Worm (Caenorhabditis elegans): ENCODE results near the gene F49H12.2.

Gene F49H12.2

DNA sequence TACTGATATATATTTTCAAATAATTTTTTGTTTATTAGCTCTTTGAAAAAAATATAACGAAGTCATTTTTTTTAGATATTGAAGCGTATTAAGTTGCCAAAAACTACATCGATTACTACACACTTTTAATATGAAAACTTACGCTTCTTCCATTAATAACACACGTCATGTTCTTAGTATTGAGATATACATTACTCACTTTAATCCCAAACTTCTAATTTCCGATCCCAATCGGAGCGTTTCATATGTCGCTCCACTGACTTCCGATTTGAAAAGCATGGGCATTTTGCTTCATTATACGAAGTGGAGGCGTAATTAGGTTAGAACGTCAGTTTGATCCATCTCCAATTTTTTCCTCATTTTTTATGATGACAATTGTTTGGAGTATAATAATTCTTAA, 6.3 kb upstream of the F49H12.2 start:
- TF ChIP-seq lsy-2 (tag; optimal IDR thresholded peaks at IDR 0.05) = no peak
- TF ChIP-seq ceh-83 (GFP tag; optimal IDR thresholded peaks at IDR 0.05) = no peak
- no peak for TF ChIP-seq nhr-2 (tag; optimal IDR thresholded peaks at IDR 0.05)
- TF ChIP-seq ces-1 (GFP tag; optimal IDR thresholded peaks at IDR 0.05) = no peak
- TF ChIP-seq lin-32 (GFP tag; optimal IDR thresholded peaks at IDR 0.05) = no peak
- TF ChIP-seq ceh-39 (tag; optimal IDR thresholded peaks at IDR 0.05) = no peak
- no peak for TF ChIP-seq nhr-76 (tag; optimal IDR thresholded peaks at IDR 0.05)
- TF ChIP-seq mep-1 (tag; optimal IDR thresholded peaks at IDR 0.05) = no peak
- TF ChIP-seq blmp-1 (tag; optimal IDR thresholded peaks at IDR 0.05) = no peak
- no peak for TF ChIP-seq pha-4 (tag; optimal IDR thresholded peaks at IDR 0.05)
- TF ChIP-seq mab-5 (tag; optimal IDR thresholded peaks at IDR 0.05) = no peak
- TF ChIP-seq ham-2 (GFP tag; optimal IDR thresholded peaks at IDR 0.05) = no peak
- TF ChIP-seq hlh-1 (tag; optimal IDR thresholded peaks at IDR 0.05) = no peak
- TF ChIP-seq ztf-11 (tag; optimal IDR thresholded peaks at IDR 0.05) = no peak
- TF ChIP-seq unc-62 (GFP tag; optimal IDR thresholded peaks at IDR 0.05) = no peak
- no peak for TF ChIP-seq zip-8 (tag; optimal IDR thresholded peaks at IDR 0.05)
- no peak for TF ChIP-seq elt-3 (tag; optimal IDR thresholded peaks at IDR 0.05)
- no peak for TF ChIP-seq ceh-43 (GFP tag; optimal IDR thresholded peaks at IDR 0.05)

DNA sequence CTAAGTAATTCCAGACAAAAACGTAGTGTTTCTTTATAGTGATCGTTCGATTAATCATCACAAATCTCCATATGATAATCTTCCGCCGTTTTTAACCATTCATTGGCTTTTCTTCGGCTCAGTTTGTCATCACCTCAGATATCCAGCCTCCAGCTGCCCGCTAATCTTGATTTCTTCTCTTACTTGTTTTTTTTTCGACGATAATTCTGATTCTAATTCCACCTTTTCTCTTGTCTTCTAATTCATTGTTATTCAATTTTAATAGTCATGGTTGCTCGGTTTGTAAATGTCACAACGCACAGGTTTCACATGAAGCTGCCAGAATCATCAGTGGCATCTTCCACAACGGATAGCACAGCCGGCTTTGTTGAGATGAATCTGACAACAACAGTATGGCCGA, 5.6 kb upstream of the F49H12.2 start, which contains the start of gene F49H12.4:
Gene F49H12.4, plus strand, starts transcription at position 301 of the 400 bp plus-strand sequence.
- TF ChIP-seq unc-62 (GFP tag; optimal IDR thresholded peaks at IDR 0.05) (no peak), nhr-237 (tag; optimal IDR thresholded peaks at IDR 0.05) (no peak)

DNA sequence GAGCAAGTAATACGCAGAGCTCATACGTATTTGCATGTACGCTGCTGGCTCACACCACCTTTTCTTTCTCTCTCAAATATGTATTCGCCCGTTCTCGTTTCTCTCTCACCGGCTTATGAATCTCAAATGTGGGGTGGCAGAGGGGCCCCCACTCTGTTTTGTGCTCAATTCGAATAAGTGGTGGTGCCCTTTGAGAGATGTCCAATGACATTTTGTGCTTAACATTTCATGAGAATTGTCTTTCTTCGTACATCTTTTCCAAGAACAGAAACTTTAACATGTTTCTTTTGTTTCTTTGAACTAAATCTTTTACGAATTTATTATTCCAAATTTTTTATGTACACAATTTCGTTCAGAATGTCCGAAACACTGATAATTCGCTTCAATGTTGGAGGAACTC, 1.1 kb upstream of the F49H12.2 start, which contains the start of gene F49H12.3:
Gene F49H12.3, plus strand, starts transcription at position 357 of the 400 bp plus-strand sequence.
- no peak for TF ChIP-seq flh-1 (GFP tag; optimal IDR thresholded peaks at IDR 0.05)
- TF ChIP-seq drap-1 (GFP tag; optimal IDR thresholded peaks at IDR 0.05) = no peak
- no peak for TF ChIP-seq ztf-11 (tag; optimal IDR thresholded peaks at IDR 0.05)
- no peak for TF ChIP-seq ces-1 (GFP tag; optimal IDR thresholded peaks at IDR 0.05)
- TF ChIP-seq nhr-2 (tag; optimal IDR thresholded peaks at IDR 0.05) = no peak
- TF ChIP-seq lsy-2 (tag; optimal IDR thresholded peaks at IDR 0.05) = peak; percentile 48
- no peak for TF ChIP-seq snpc-4 (tag; optimal IDR thresholded peaks at IDR 0.05)

DNA sequence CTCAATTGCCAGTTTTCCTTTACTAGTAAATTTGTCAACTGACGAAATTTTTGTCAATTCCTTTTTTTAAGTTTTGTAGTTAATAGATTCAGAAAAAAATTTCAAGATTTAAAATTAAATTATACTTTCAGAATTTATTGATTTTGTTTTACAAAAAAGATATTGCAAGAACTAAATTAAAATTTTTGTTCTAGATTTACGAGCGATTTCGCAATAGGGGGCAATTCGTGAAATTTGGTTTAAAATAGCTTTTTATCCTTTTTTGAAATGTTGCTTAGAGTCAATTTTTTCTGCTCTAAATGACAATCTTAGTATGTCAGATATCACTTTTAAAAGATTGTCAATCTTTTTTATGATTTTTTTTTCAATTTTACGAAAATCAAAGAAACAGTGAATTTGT, 406 bp downstream of the F49H12.2 start:
- TF ChIP-seq ham-2 (GFP tag; optimal IDR thresholded peaks at IDR 0.05) (no peak), lsy-2 (tag; optimal IDR thresholded peaks at IDR 0.05) (peak; percentile 3), unc-39 (tag; optimal IDR thresholded peaks at IDR 0.05) (no peak), ceh-83 (GFP tag; optimal IDR thresholded peaks at IDR 0.05) (no peak), nhr-28 (tag; optimal IDR thresholded peaks at IDR 0.05) (no peak)

DNA sequence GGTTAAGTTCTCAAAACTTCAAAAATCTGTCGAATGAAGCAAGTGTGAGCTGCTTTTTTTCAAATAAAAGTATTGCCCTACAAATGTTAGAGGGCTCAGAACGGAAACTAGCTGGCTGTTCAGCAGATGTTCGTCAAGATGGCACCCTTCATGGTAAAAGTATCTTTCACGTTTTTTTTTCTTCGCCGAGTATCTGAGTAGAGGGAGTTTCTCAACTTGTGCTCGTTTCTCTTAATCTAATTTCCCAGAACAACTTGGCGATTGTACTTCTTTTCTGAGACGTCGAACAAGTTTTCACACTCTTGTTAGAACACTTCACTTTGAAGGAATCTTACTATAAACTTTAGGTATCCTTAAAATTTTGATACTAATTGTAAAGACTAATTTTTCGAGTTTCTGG, 2.6 kb downstream of the F49H12.2 start:
- TF ChIP-seq nhr-2 (tag; optimal IDR thresholded peaks at IDR 0.05) (no peak), ces-1 (GFP tag; optimal IDR thresholded peaks at IDR 0.05) (peak; percentile 29), mab-5 (tag; optimal IDR thresholded peaks at IDR 0.05) (no peak), tbx-8 (GFP tag; optimal IDR thresholded peaks at IDR 0.05) (no peak)

DNA sequence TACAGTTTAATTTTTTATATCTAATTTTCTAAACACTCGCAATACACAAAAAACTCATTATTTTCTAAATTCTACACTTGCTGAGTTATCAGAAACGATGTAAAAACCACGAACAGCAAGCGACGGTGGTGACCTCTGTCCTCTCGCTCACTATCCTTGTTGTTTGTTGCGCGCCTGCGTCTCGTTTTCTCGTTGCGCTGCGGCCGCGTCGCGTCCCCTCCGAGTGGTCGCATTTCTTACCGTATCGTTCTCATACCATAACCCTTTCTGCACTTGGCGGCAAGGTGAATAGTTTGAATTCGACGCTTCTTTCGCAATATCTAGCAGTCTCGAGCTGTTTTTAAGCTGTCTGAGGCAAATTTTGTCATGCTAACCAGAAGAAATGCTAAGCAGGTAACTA, 4.3 kb downstream of the F49H12.2 start, which contains the start of gene lsy-2:
Gene lsy-2, plus strand, starts transcription at position 271 of the 400 bp plus-strand sequence.
- TF ChIP-seq unc-39 (tag; optimal IDR thresholded peaks at IDR 0.05) (no peak), elt-3 (tag; optimal IDR thresholded peaks at IDR 0.05) (no peak), pha-4 (tag; optimal IDR thresholded peaks at IDR 0.05) (peak; percentile 47), unc-120 (tag; optimal IDR thresholded peaks at IDR 0.05; ENCODE audit: poor library complexity, severe bottlenecking) (no peak), mab-5 (tag; optimal IDR thresholded peaks at IDR 0.05) (no peak), lin-13 (tag; optimal IDR thresholded peaks at IDR 0.05) (peak; percentile 5), elt-1 (tag; optimal IDR thresholded peaks at IDR 0.05; ENCODE audit: borderline replicate concordance, insufficient read depth) (no peak), ham-2 (GFP tag; optimal IDR thresholded peaks at IDR 0.05) (no peak), cnd-1 (tag; optimal IDR thresholded peaks at IDR 0.05) (no peak), mls-2 (tag; optimal IDR thresholded peaks at IDR 0.05) (no peak), nhr-28 (tag; optimal IDR thresholded peaks at IDR 0.05) (no peak), hlh-1 (tag; optimal IDR thresholded peaks at IDR 0.05) (peak; percentile 20), unc-62 (GFP tag; optimal IDR thresholded peaks at IDR 0.05) (no peak), drap-1 (GFP tag; optimal IDR thresholded peaks at IDR 0.05) (no peak), ceh-39 (tag; optimal IDR thresholded peaks at IDR 0.05) (no peak), flh-1 (GFP tag; optimal IDR thresholded peaks at IDR 0.05) (no peak), nhr-76 (tag; optimal IDR thresholded peaks at IDR 0.05) (no peak), tbx-8 (GFP tag; optimal IDR thresholded peaks at IDR 0.05) (no peak), ces-1 (GFP tag; optimal IDR thresholded peaks at IDR 0.05) (no peak), ztf-11 (tag; optimal IDR thresholded peaks at IDR 0.05) (no peak), lin-32 (GFP tag; optimal IDR thresholded peaks at IDR 0.05) (no peak), snpc-4 (tag; optimal IDR thresholded peaks at IDR 0.05) (no peak), ceh-43 (GFP tag; optimal IDR thresholded peaks at IDR 0.05) (no peak), nhr-237 (tag; optimal IDR thresholded peaks at IDR 0.05) (peak; percentile 10), ceh-83 (GFP tag; optimal IDR thresholded peaks at IDR 0.05) (no peak), lsy-2 (tag; optimal IDR thresholded peaks at IDR 0.05) (peak; percentile 98), mep-1 (tag; optimal IDR thresholded peaks at IDR 0.05) (peak; percentile 61), M03D4.4 (tag; optimal IDR thresholded peaks at IDR 0.05) (no peak), blmp-1 (tag; optimal IDR thresholded peaks at IDR 0.05) (no peak), nhr-2 (tag; optimal IDR thresholded peaks at IDR 0.05) (no peak), bed-3 (GFP tag; optimal IDR thresholded peaks at IDR 0.05) (no peak), zip-8 (tag; optimal IDR thresholded peaks at IDR 0.05) (no peak), sptf-1 (tag; optimal IDR thresholded peaks at IDR 0.05) (peak; percentile 33), nhr-12 (tag; optimal IDR thresholded peaks at IDR 0.05) (no peak), sem-2 (GFP tag; optimal IDR thresholded peaks at IDR 0.05) (no peak)

Data from whole organism, mixed stage, embryonic.